Fruit fly (Drosophila melanogaster) ovary, adult (tissue): ENCODE results near the gene Grx3.
A peak's percentile ranks its signal among the peaks of the same experiment; 100 is the strongest.

ENCODE experiments used
- CG17801 ChIP-seq: fragments of 200-800 bp; optimal IDR thresholded peaks from 2 replicates; lab custom pipeline; 2019; ENCODE audit warnings: missing biosample characterization, mild to moderate bottlenecking, missing genetic modification characterization, moderate library complexity; ENCODE audit not compliant: partially characterized antibody

The Grx3 gene

DNA sequence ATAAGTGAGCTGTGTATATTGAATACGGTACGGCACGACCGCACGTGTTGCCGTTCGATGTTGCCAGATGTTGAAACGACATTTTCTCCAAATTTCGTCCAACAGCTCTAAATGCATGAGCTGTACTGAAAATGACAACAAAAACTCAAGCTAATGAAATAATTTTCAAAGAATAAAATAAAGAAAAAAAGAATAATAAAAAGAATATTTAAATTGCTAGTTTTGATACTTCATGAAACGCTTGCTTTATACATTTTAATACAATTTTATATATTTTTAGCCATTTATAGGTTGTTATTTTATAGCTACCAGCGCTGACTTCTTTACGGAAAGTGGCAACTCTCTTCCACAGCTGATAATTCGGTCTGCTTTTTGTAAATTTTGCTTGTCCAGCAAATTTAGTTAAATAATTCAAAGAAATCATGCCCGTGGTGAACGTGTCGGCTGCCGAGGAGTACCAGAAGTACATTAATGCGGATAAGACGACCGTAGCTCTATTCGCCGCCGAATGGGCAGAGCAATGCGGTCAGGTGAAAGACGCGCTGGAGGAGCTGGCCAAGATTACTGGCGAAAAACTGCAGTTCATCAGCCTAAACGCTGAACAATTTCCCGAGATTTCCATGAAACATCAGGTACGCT, at the start of gene Grx3, which contains the start of gene Nnp-1:
Gene Grx3 (plus strand): TSS at position 339 of the 639 bp plus-strand sequence.
Gene Nnp-1 (minus strand): TSS at position 81 of the 639 bp plus-strand sequence.
- peak; percentile 65 for TF ChIP-seq CG17801

dm6 chr2L:13325823-13326222, 40.4 kb upstream of the Grx3 start:
- no peak for TF ChIP-seq CG17801

- no peak for TF ChIP-seq CG17801
Measured at dm6 chr2L:13331021-13331420, 35.2 kb upstream of the Grx3 start, which contains the start of gene hbt. Gene hbt (minus strand): TSS chr2L:13331121.

dm6 chr2L:13331868-13332544, 34.2 kb upstream of the Grx3 start:
- no peak for TF ChIP-seq CG17801

DNA sequence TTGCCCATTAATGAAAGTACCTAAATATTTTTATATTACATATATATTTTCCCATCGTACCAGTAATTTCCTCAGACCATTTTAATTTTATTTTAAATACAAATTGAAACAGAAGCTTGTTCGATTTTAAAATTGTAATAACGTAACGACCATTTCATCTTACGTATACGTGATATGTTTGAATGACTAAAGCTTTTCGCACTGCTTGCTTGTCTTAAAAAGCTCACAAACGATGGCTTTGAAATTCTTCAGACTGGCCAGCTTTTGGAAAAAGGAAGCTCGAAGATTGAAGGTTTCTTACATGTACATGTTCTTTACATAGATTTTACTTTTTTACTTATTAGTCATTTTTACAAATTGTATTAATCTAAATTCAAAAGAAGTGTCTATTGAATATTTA, 33.5 kb upstream of the Grx3 start:
- no peak for TF ChIP-seq CG17801

- no peak for TF ChIP-seq CG17801
Measured at dm6 chr2L:13347473-13347872, 18.8 kb upstream of the Grx3 start, which contains the start of gene CG16826. Gene CG16826 (plus strand): TSS chr2L:13347773.

- no peak for TF ChIP-seq CG17801
Measured at dm6 chr2L:13349237-13349902, 16.9 kb upstream of the Grx3 start.

dm6 chr2L:13354580-13355347, 11.5 kb upstream of the Grx3 start, which contains the start of gene CG9395:
Gene CG9395 (minus strand): TSS chr2L:13355073.
- TF ChIP-seq CG17801: no peak

DNA sequence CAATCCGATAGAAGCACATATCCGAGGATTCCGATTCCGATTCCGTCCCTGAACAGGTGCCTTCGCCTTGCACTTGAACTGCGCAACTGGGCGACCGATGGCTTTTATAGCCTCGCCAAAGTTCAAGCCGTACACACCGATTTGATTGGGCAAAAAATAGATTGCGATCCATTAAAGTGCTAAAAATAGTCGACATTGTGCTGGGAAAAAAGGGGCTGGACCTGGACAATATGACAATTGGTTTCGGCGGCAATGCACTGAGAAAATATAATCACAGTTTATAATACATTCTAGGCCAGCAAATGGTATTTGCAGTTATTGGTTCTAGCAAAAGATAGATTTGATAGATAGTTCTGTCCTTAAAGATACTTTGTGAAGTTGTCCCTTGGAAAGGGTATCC, 4.8 kb upstream of the Grx3 start, which contains the start of gene CG9377:
Gene CG9377 (minus strand): TSS at position 101 of the 400 bp plus-strand sequence.
- TF ChIP-seq CG17801: no peak

dm6 chr2L:13362953-13363352, 3.3 kb upstream of the Grx3 start:
- TF ChIP-seq CG17801: no peak

DNA sequence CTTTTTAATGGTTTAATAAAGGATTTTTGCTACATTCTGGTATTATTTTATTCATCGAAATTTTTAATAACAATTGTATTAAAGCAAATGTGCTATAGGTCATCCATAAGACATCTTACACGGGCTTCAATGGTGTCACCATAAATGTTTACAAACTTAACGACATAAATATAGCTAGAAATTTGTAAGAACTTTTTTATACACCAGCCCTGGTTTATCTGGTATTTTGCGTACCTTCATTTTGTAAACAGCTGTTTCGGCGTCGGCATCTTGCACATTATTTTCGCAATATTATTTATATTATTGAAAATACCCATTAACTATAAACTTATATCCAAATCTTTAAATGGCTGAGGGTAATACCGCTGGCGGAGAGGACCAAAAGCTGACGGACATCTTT, 1.1 kb downstream of the Grx3 start, which contains the start of gene Tap42:
Gene Tap42 (plus strand): TSS at position 240 of the 400 bp plus-strand sequence.
- no peak for TF ChIP-seq CG17801

- peak; percentile 90 for TF ChIP-seq CG17801
Measured at dm6 chr2L:13368940-13369339, 2.7 kb downstream of the Grx3 start, which contains the start of gene CG31855. Gene CG31855 (plus strand): TSS chr2L:13369204.

DNA sequence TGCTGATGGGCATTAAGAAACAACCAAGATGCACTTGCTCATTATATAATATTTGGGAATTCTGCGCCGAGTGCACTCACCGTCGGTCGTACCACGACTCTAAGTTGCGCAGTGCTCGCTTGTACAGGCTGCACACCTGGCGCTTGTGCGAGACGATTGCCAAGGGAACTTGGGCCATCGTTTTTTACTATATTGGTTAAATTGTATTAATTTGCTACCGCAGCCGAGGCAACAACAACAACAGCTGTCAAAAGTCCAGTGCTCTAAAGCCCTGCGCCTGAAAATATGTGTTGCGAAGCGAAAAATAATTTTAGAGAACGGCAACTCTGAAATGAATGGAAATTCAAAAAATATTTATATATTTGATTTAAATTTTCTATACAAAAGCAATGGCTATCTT, 4.5 kb downstream of the Grx3 start, which contains the start of gene ND-B22:
Gene ND-B22 (minus strand): TSS at position 349 of the 400 bp plus-strand sequence.
- peak; percentile 66 for TF ChIP-seq CG17801

DNA sequence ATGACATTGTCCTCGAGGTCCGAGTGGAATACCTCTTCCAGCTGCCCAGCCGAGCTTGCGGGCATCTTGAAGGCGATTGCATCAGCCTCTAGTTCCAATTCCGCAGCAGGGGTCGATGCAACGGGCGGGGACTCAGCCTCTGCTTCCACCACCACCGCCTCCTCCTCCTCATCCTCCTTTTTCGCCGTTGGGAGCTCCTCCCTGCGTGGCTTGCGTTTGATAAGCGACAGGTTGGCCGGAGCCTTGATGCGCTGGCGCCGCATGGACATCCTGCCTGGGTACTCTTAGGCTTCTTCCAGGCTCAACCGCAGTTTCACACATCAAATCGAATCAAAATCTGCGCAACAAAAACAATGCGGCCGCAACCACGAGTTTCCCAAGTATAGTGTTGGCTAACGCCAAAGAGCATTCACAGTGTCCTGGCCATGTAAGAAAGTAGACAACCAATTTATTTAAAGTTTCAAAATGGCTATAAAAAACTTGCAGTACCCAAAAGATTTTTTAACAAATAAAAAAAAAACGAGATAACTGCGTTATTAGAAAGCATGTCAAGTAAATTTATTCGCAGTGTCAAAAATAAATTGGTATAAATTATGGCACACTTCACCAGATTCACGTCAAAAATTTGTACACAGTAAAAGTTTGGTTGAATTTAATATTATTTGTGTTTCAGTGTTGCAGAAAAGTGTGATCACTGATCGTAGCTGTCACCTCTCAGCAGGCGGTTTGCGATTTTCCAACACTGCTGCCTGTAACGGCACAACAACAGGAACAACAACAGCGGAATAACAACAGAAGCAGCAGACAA, 7.4 kb downstream of the Grx3 start, which contains the start of the genes Bdp1 and CG6565:
Gene Bdp1 (minus strand): TSS at position 456 of the 808 bp plus-strand sequence.
Gene CG6565 (plus strand): TSS at position 585 of the 808 bp plus-strand sequence.
- peak; percentile 88 for TF ChIP-seq CG17801

DNA sequence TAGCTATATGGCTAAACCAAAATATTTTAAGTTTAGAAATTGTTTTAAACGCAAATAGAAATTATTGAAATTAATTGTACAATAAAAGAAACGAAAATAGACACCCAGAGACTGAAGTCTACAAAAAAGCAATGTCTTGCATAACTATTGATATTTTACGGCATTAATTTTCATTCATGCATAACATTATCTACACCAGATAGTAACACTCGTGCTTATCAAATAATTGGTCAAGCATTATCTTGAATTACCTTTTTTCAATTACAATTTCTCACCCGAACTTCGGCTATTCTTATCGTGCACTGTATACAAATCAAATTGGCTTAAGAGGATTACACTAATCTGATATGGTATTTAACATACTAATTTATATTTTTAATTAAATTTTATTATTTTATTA, 9.8 kb downstream of the Grx3 start:
- TF ChIP-seq CG17801: no peak
